Worm (Caenorhabditis elegans): ENCODE data around the gene C26E1.2.

Gene C26E1.2

DNA sequence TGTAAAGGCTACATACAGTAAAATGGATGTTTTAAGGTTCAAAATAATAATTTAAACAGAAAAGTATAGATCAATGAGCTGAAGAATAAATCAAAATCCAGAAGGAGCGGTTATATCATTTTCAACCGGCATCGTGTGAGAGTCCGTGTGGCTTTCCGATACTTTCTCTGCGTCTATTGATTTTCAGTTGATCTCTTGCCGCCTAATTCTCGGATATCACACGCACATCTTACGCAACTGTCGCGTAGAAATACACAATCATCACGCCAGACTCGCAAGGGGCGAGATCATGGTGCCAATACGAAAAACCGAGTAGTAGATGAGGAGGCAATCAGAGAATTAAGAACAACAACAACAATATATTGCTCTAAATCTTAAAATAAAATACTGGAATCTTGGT is 16.1 kb upstream of the C26E1.2 start:
- TF ChIP-seq nhr-129 (tag; optimal IDR thresholded peaks at IDR 0.05): peak; percentile 1
- no peak for TF ChIP-seq sma-3 (GFP tag; optimal IDR thresholded peaks at IDR 0.05)
- peak; percentile 8 for TF ChIP-seq C34F6.9 (tag; optimal IDR thresholded peaks at IDR 0.05)
- TF ChIP-seq F13H6.1 (tag; optimal IDR thresholded peaks at IDR 0.05): peak; percentile 37
- no peak for TF ChIP-seq ceh-82 (tag; optimal IDR thresholded peaks at IDR 0.05)
- TF ChIP-seq ceh-16 (tag; optimal IDR thresholded peaks at IDR 0.05): no peak
- TF ChIP-seq lsy-2 (tag; optimal IDR thresholded peaks at IDR 0.05): peak in 1 of 2 experiments; percentile 17
- peak; percentile 6 for TF ChIP-seq mab-5 (tag; optimal IDR thresholded peaks at IDR 0.05)
- no peak for TF ChIP-seq mdl-1 (tag; optimal IDR thresholded peaks at IDR 0.05)
- TF ChIP-seq sma-9 (GFP tag; optimal IDR thresholded peaks at IDR 0.05): no peak
- no peak for TF ChIP-seq sma-9 (tag; optimal IDR thresholded peaks at IDR 0.05)
- TF ChIP-seq dmd-4 (tag; optimal IDR thresholded peaks at IDR 0.05): no peak
- no peak for TF ChIP-seq sem-4 (tag; optimal IDR thresholded peaks at IDR 0.05)
- no peak for TF ChIP-seq ztf-4 (tag; optimal IDR thresholded peaks at IDR 0.05)
- TF ChIP-seq zag-1 (tag; optimal IDR thresholded peaks at IDR 0.05): no peak

DNA sequence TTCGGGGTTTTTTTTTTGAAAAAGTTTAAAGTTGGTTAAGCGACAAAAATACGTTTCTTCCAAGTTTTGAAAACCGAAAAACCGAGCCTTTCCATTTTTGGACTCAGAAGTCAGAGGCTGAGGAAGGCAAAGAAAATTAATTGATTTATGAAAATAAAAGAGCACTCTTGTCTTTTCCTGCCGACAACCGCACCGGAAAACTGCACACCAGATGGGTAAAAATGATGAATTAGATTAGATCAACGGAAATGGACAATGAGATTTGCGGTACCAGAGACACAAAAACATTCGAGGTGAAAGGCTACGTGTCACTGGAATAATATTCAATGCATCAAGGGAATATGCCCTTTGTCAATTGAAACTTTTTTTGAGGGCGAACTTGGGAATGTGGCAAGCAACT is 10.4 kb upstream of the C26E1.2 start:
- TF ChIP-seq egl-27 (tag; optimal IDR thresholded peaks at IDR 0.05): no peak
- no peak for TF ChIP-seq sma-3 (GFP tag; optimal IDR thresholded peaks at IDR 0.05)
- no peak for TF ChIP-seq mbf-1 (tag; optimal IDR thresholded peaks at IDR 0.05)
- no peak for TF ChIP-seq mdl-1 (tag; optimal IDR thresholded peaks at IDR 0.05)
- TF ChIP-seq R02D3.7 (tag; optimal IDR thresholded peaks at IDR 0.05): no peak

- TF ChIP-seq nhr-129 (tag; optimal IDR thresholded peaks at IDR 0.05): peak; percentile 24
- TF ChIP-seq lin-39 (tag; optimal IDR thresholded peaks at IDR 0.05): no peak
- TF ChIP-seq sma-3 (GFP tag; optimal IDR thresholded peaks at IDR 0.05): no peak
- peak in 1 of 2 experiments; percentile 16 for TF ChIP-seq lsy-2 (tag; optimal IDR thresholded peaks at IDR 0.05)
- peak; percentile 16 for TF ChIP-seq C34F6.9 (tag; optimal IDR thresholded peaks at IDR 0.05)
- TF ChIP-seq dmd-4 (tag; optimal IDR thresholded peaks at IDR 0.05): no peak
- no peak for TF ChIP-seq blmp-1 (tag; optimal IDR thresholded peaks at IDR 0.05; ENCODE audit: insufficient read depth)
- no peak for TF ChIP-seq unc-39 (tag; optimal IDR thresholded peaks at IDR 0.05)
- TF ChIP-seq sem-4 (tag; optimal IDR thresholded peaks at IDR 0.05): no peak
- TF ChIP-seq F13H6.1 (tag; optimal IDR thresholded peaks at IDR 0.05): peak; percentile 22
- no peak for TF ChIP-seq nhr-10 (tag; optimal IDR thresholded peaks at IDR 0.05)
- TF ChIP-seq lin-11 (tag; optimal IDR thresholded peaks at IDR 0.05): no peak
- peak; percentile 14 for TF ChIP-seq sma-9 (GFP tag; optimal IDR thresholded peaks at IDR 0.05)
- no peak for TF ChIP-seq sma-9 (tag; optimal IDR thresholded peaks at IDR 0.05)
- TF ChIP-seq mbf-1 (tag; optimal IDR thresholded peaks at IDR 0.05): no peak
- TF ChIP-seq ztf-1 (GFP tag; conservative IDR thresholded peaks at IDR 0.05): no peak
- TF ChIP-seq alr-1 (tag; optimal IDR thresholded peaks at IDR 0.05): no peak
- TF ChIP-seq ama-1 (optimal IDR thresholded peaks at IDR 0.05): no peak
- no peak for TF ChIP-seq nhr-25 (tag; optimal IDR thresholded peaks at IDR 0.05)
- no peak for TF ChIP-seq nhr-6 (tag; optimal IDR thresholded peaks at IDR 0.05)
Measured at ce11 chrV:13295859-13296258, 9.1 kb upstream of the C26E1.2 start, which contains the start of gene uig-1. Gene uig-1, minus strand, starts transcription at chrV:13295978.

DNA sequence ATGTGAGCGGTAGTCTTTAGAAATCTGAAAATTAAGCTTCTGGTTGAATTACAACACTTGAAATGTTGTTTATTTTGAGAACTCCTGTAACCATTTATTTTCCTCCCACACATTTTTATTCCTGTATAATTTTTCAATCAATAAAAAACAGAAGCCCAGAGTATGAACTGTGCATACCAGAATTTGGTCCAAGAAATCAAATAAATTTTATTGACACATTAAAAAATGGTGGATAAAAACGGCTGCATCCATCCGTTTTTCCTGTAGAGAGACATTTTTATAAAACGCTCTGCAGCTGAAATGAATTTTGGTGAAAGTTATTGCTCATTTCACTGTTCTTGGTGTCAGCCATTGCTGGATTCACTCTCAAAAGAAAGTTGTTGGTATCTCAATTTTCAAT is 7.7 kb upstream of the C26E1.2 start, which contains the start of gene C26E1.1:
Gene C26E1.1, plus strand, starts transcription at position 301 of the 400 bp plus-strand sequence.
- TF ChIP-seq lsy-2 (tag; optimal IDR thresholded peaks at IDR 0.05) (no peak), lin-11 (tag; optimal IDR thresholded peaks at IDR 0.05) (no peak), unc-55 (GFP tag; optimal IDR thresholded peaks at IDR 0.05) (no peak), nhr-12 (tag; optimal IDR thresholded peaks at IDR 0.05) (no peak), sma-3 (GFP tag; optimal IDR thresholded peaks at IDR 0.05) (no peak), aly-2 (tag; optimal IDR thresholded peaks at IDR 0.05) (no peak)

DNA sequence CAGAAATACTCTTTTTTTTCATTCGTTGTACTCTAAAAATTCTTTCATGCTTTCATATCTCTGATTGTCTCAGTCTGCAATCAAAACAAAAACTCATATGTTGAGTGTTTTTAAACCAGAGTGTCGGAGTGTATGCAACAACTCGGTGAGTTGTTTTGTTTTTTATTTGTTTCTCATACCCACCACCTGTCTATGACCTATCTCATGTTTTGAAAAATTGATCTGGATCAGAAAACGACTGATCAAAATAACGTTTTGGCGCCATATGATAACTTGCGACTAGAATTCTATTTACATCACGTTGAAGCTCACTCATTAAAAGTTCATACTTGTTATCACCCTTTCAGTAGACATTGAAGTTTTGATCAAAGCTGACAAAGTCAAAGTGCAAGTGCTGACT is 6.2 kb upstream of the C26E1.2 start:
- TF ChIP-seq ztf-4 (tag; optimal IDR thresholded peaks at IDR 0.05) (no peak), snpc-4 (tag; optimal IDR thresholded peaks at IDR 0.05) (no peak), elt-3 (tag; optimal IDR thresholded peaks at IDR 0.05) (no peak), nhr-129 (tag; optimal IDR thresholded peaks at IDR 0.05) (peak; percentile 56)

DNA sequence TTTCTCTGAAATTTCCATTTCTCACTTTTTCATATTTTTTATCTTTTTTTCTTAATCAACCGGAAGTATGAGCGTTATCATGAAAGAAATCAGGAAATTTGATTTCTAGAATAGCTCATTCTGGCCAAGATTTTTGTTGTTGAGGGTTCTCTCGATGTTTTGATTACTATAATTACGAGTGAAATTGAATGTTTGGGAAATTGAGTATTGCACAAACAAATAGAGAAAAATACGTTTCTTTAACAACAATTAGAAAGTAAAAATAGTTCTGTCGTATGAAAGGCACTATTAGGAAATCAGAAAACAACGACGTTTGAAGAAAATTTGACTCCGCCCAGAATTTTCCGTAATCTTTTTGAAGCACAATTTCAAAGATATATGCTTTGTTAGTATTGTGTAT is 5.5 kb upstream of the C26E1.2 start:
- TF ChIP-seq lin-39 (tag; optimal IDR thresholded peaks at IDR 0.05) (no peak), unc-62 (GFP tag; optimal IDR thresholded peaks at IDR 0.05) (no peak), ztf-11 (tag; optimal IDR thresholded peaks at IDR 0.05) (no peak), elt-1 (tag; optimal IDR thresholded peaks at IDR 0.05) (no peak), sma-9 (GFP tag; optimal IDR thresholded peaks at IDR 0.05) (no peak), sma-9 (tag; optimal IDR thresholded peaks at IDR 0.05) (no peak)
